Worm (Caenorhabditis elegans) whole organism, L2 larva: ENCODE results near the gene srx-6.

Source experiments
- elt-3 ChIP-seq: sonication (generic microtip); optimal IDR thresholded peaks from 2 replicates; lab custom pipeline; 2017; ENCODE audit warnings: missing biosample characterization, missing genetic modification characterization
- lsy-2 ChIP-seq, 2 experiments: fragments of 150-350 bp in 1 of 2; sonication (generic microtip) in 1 of 2; optimal IDR thresholded peaks; 2 replicates each; lab custom pipeline; 2014 to 2017; ENCODE audit warnings: missing biosample characterization in 2 of 2, missing genetic modification characterization in 2 of 2
- nhr-11 ChIP-seq: fragments of 150-350 bp; optimal IDR thresholded peaks from 2 replicates; lab custom pipeline; 2014; ENCODE audit warnings: missing biosample characterization, missing genetic modification characterization
- unc-39 ChIP-seq: fragments of 150-350 bp; optimal IDR thresholded peaks from 2 replicates; lab custom pipeline; 2014; ENCODE audit warnings: missing biosample characterization, missing genetic modification characterization
- unc-62 ChIP-seq: fragments of 150-350 bp; optimal IDR thresholded peaks from 2 replicates; lab custom pipeline; 2014; ENCODE audit warnings: missing biosample characterization, missing genetic modification reagents, missing genetic modification characterization

- TF ChIP-seq unc-39 (tag; lab: Kevin White, UChicago) = no peak
- TF ChIP-seq unc-62 (GFP tag; lab: Kevin White, UChicago) = no peak
- TF ChIP-seq elt-3 (tag; lab: Kevin White, UChicago) = no peak
- TF ChIP-seq lsy-2 (tag; optimal IDR thresholded peaks at IDR 0.05; lab: Kevin White, UChicago) = no peak
- no peak for TF ChIP-seq nhr-11 (tag; lab: Kevin White, UChicago)
These were observed 31.1 kb downstream of the srx-6 start, which contains the start of gene C13A2.3 for ce11 chrV:7282037-7282436.
